Fruit fly (Drosophila melanogaster): ENCODE measurements around the gene CG17544.

The CG17544 gene

dm6 chr2L:19393703-19394210, 4.5 kb downstream of the CG17544 start, which contains the start of gene CG31798 (continued):
- TF ChIP-seq cas (GFP tag; IDR thresholded peaks at IDR 0.05) = no peak
- TF ChIP-seq MESR4 (GFP tag; optimal IDR thresholded peaks at IDR 0.05) = no peak
- no peak for TF ChIP-seq CG6254 (GFP tag; optimal IDR thresholded peaks at IDR 0.05)
- no peak for TF ChIP-seq CG12942 (GFP tag; optimal IDR thresholded peaks at IDR 0.05)
- TF ChIP-seq CG6272 (GFP tag; IDR thresholded peaks at IDR 0.05) = no peak
- no peak for TF ChIP-seq CG6791 (GFP tag; IDR thresholded peaks at IDR 0.05; ENCODE audit: partially characterized antibody)
- TF ChIP-seq CG9876 (GFP tag; optimal IDR thresholded peaks at IDR 0.05) = no peak
- TF ChIP-seq CG11560 (tag; IDR thresholded peaks at IDR 0.05) = no peak
- no peak for TF ChIP-seq ATbp (GFP tag; optimal IDR thresholded peaks at IDR 0.05)
- no peak for TF ChIP-seq CG8290 (GFP tag; optimal IDR thresholded peaks at IDR 0.05)
- TF ChIP-seq CG8290 (tag; optimal IDR thresholded peaks at IDR 0.05) = peak in 1 of 2 experiments; percentile 61
- no peak for TF ChIP-seq Tbp (GFP tag; optimal IDR thresholded peaks at IDR 0.05)
- no peak for TF ChIP-seq CG31388 (GFP tag; optimal IDR thresholded peaks at IDR 0.05)
- no peak for TF ChIP-seq Rfx (GFP tag; IDR thresholded peaks at IDR 0.05)
- peak; percentile 34 for TF ChIP-seq CG13894 (tag; optimal IDR thresholded peaks at IDR 0.05)
- peak; percentile 35 for TF ChIP-seq sens (GFP tag)
- TF ChIP-seq CG12769 (tag; optimal IDR thresholded peaks at IDR 0.05) = peak; percentile 16
- no peak for TF ChIP-seq tup (GFP tag; optimal IDR thresholded peaks at IDR 0.05)
- no peak for TF ChIP-seq vnd (GFP tag; IDR thresholded peaks at IDR 0.05; ENCODE audit: partially characterized antibody)
- no peak for TF ChIP-seq Deaf1 (tag; optimal IDR thresholded peaks at IDR 0.05)
- TF ChIP-seq Doc2 (GFP tag; IDR thresholded peaks at IDR 0.05) = no peak
- no peak for TF ChIP-seq CG16863 (GFP tag; optimal IDR thresholded peaks at IDR 0.05)
- no peak for TF ChIP-seq chm (GFP tag; IDR thresholded peaks at IDR 0.05)
- no peak for TF ChIP-seq pros (GFP tag; optimal IDR thresholded peaks at IDR 0.05)
- no peak for TF ChIP-seq fd102C (GFP tag; optimal IDR thresholded peaks at IDR 0.05)
- no peak for TF ChIP-seq CG10209 (GFP tag; optimal IDR thresholded peaks at IDR 0.05)
- TF ChIP-seq gce (GFP tag; IDR thresholded peaks at IDR 0.05) = no peak
- TF ChIP-seq Ets65A (GFP tag) = peak; percentile 5
- TF ChIP-seq fd96Cb (tag; optimal IDR thresholded peaks at IDR 0.05) = no peak
- TF ChIP-seq CG14441 (GFP tag; IDR thresholded peaks at IDR 0.05) = no peak
- TF ChIP-seq hb (GFP tag; IDR thresholded peaks at IDR 0.05; ENCODE audit: partially characterized antibody) = no peak
- TF ChIP-seq ab (GFP tag; optimal IDR thresholded peaks at IDR 0.05) = no peak
- no peak for TF ChIP-seq ap (GFP tag; IDR thresholded peaks at IDR 0.05)
- TF ChIP-seq tna (GFP tag; IDR thresholded peaks at IDR 0.05; ENCODE audit: partially characterized antibody) = no peak
- TF ChIP-seq CG11456 (GFP tag; IDR thresholded peaks at IDR 0.05) = no peak
- TF ChIP-seq hth (optimal IDR thresholded peaks at IDR 0.05) = no peak
- no peak for TF ChIP-seq Adf1 (GFP tag; IDR thresholded peaks at IDR 0.05)
- TF ChIP-seq Ada2b (GFP tag; IDR thresholded peaks at IDR 0.05) = no peak
- no peak for TF ChIP-seq wdn (GFP tag; IDR thresholded peaks at IDR 0.05)

dm6 chr2L:19389749-19390148, 8.5 kb downstream of the CG17544 start, which contains the start of gene CG17549:
TSS of gene CG17549 (minus strand) at chr2L:19390075.
- TF ChIP-seq CG30431 (GFP tag; optimal IDR thresholded peaks at IDR 0.05) (no peak), CG10543 (GFP tag; optimal IDR thresholded peaks at IDR 0.05) (peak; percentile 33), chinmo (GFP tag; IDR thresholded peaks at IDR 0.05; ENCODE audit: partially characterized antibody) (0 out of 4 replicates have a peak, but pooled peaks have one; percentile 66), CG17568 (GFP tag; optimal IDR thresholded peaks at IDR 0.05) (no peak), Nf-YB (GFP tag; optimal IDR thresholded peaks at IDR 0.05) (no peak), gce (GFP tag; IDR thresholded peaks at IDR 0.05) (no peak), CG10366 (GFP tag; IDR thresholded peaks at IDR 0.05) (no peak), Xbp1 (GFP tag; optimal IDR thresholded peaks at IDR 0.05) (no peak), CG12236 (GFP tag; optimal IDR thresholded peaks at IDR 0.05) (no peak), ab (GFP tag; optimal IDR thresholded peaks at IDR 0.05) (no peak), ind (GFP tag; optimal IDR thresholded peaks at IDR 0.05) (no peak), CG10565 (GFP tag; optimal IDR thresholded peaks at IDR 0.05) (no peak), CG14441 (GFP tag; IDR thresholded peaks at IDR 0.05) (no peak), CG12769 (tag; optimal IDR thresholded peaks at IDR 0.05) (peak; percentile 74), CG15011 (GFP tag; optimal IDR thresholded peaks at IDR 0.05) (no peak), inv (GFP tag; IDR thresholded peaks at IDR 0.05; ENCODE audit: partially characterized antibody) (no peak), CG2199 (GFP tag; IDR thresholded peaks at IDR 0.05) (0 out of 3 replicates have a peak, but pooled peaks have one; percentile 51), dati (GFP tag; IDR thresholded peaks at IDR 0.05) (no peak), sim (GFP tag; IDR thresholded peaks at IDR 0.05) (no peak)
